Worm (Caenorhabditis elegans): ENCODE data around the gene C15H11.10.

Gene C15H11.10

ce11 chrV:14422317-14422716 lies 30.4 kb downstream of the C15H11.10 start, which contains the start of gene pas-1:
Gene pas-1 (minus strand): TSS chrV:14422618.
- TF ChIP-seq lin-1 (GFP tag; IDR thresholded peaks at IDR 0.05): no peak
- no peak for TF ChIP-seq lim-7 (GFP tag; IDR thresholded peaks at IDR 0.05)
- TF ChIP-seq daf-19 (GFP tag; conservative IDR thresholded peaks at IDR 0.05): no peak
- no peak for TF ChIP-seq rbr-2 (tag; optimal IDR thresholded peaks at IDR 0.05)
- TF ChIP-seq mxl-3 (GFP tag; optimal IDR thresholded peaks at IDR 0.05): no peak
- TF ChIP-seq nhr-28 (tag; optimal IDR thresholded peaks at IDR 0.05): no peak
- TF ChIP-seq mdl-1 (tag; optimal IDR thresholded peaks at IDR 0.05): no peak
- no peak for TF ChIP-seq duxl-1 (tag; optimal IDR thresholded peaks at IDR 0.05; ENCODE audit: poor library complexity)
- no peak for TF ChIP-seq aly-2 (tag; optimal IDR thresholded peaks at IDR 0.05)
- no peak for TF ChIP-seq ctbp-1 (GFP tag; IDR thresholded peaks at IDR 0.05)
- no peak for TF ChIP-seq gei-8 (GFP tag; optimal IDR thresholded peaks at IDR 0.05)
- no peak for TF ChIP-seq nhr-6 (tag; optimal IDR thresholded peaks at IDR 0.05)
- no peak for TF ChIP-seq unc-130 (GFP tag; optimal IDR thresholded peaks at IDR 0.05)
- TF ChIP-seq nhr-10 (tag; optimal IDR thresholded peaks at IDR 0.05): no peak
- TF ChIP-seq hlh-11 (tag; optimal IDR thresholded peaks at IDR 0.05): no peak
- TF ChIP-seq lin-29 (GFP tag; IDR thresholded peaks at IDR 0.05): no peak
- TF ChIP-seq ceh-20 (GFP tag; IDR thresholded peaks at IDR 0.05): no peak
- no peak for TF ChIP-seq unc-62 (GFP tag; optimal IDR thresholded peaks at IDR 0.05 in 1 of 2)
- no peak for TF ChIP-seq unc-62 (tag; optimal IDR thresholded peaks at IDR 0.05)
- no peak for TF ChIP-seq ZK546.5 (tag; optimal IDR thresholded peaks at IDR 0.05)
- TF ChIP-seq dmd-6 (GFP tag; IDR thresholded peaks at IDR 0.05): no peak
- peak; percentile 54 for TF ChIP-seq egl-43 (GFP tag; IDR thresholded peaks at IDR 0.05)
- TF ChIP-seq ama-1 (optimal IDR thresholded peaks at IDR 0.05): peak; percentile 67
- 0 out of 2 replicates have a peak, but pooled peaks have one; percentile 40 for TF ChIP-seq pha-4 (GFP tag; IDR thresholded peaks at IDR 0.05)
- TF ChIP-seq pha-4 (tag; optimal IDR thresholded peaks at IDR 0.05): no peak
- TF ChIP-seq dmd-9 (GFP tag; IDR thresholded peaks at IDR 0.05): no peak
- TF ChIP-seq snpc-4 (tag; optimal IDR thresholded peaks at IDR 0.05): no peak
- TF ChIP-seq madf-9 (GFP tag; conservative IDR thresholded peaks at IDR 0.05): no peak
- TF ChIP-seq hmg-1.1 (GFP tag; IDR thresholded peaks at IDR 0.05): no peak
- TF ChIP-seq zfp-3 (GFP tag; conservative IDR thresholded peaks at IDR 0.05): no peak
- TF ChIP-seq php-3 (GFP tag; IDR thresholded peaks at IDR 0.05): no peak
- no peak for TF ChIP-seq T20F7.1 (GFP tag; optimal IDR thresholded peaks at IDR 0.05)
- peak; percentile 74 for TF ChIP-seq dmd-8 (GFP tag; IDR thresholded peaks at IDR 0.05)
- no peak for TF ChIP-seq dve-1 (tag; optimal IDR thresholded peaks at IDR 0.05; ENCODE audit: insufficient read depth)
- no peak for TF ChIP-seq saeg-2 (GFP tag; IDR thresholded peaks at IDR 0.05)
- no peak for TF ChIP-seq spr-3 (GFP tag; optimal IDR thresholded peaks at IDR 0.05)
- TF ChIP-seq mxl-2 (GFP tag; conservative IDR thresholded peaks at IDR 0.05): no peak
- no peak for TF ChIP-seq skn-1 (tag; optimal IDR thresholded peaks at IDR 0.05)
- 0 out of 2 replicates have a peak, but pooled peaks have one; percentile 12 for TF ChIP-seq Y105C5A.15 (GFP tag; IDR thresholded peaks at IDR 0.05)
- TF ChIP-seq egl-27 (tag; optimal IDR thresholded peaks at IDR 0.05): no peak
- TF ChIP-seq lin-15B (tag; optimal IDR thresholded peaks at IDR 0.05): no peak
- TF ChIP-seq ZK337.2 (GFP tag; IDR thresholded peaks at IDR 0.05): no peak
- 0 out of 2 replicates have a peak, but pooled peaks have one; percentile 48 for TF ChIP-seq T26A8.4 (GFP tag; IDR thresholded peaks at IDR 0.05)
- TF ChIP-seq F10B5.3 (tag; optimal IDR thresholded peaks at IDR 0.05): no peak
- no peak for TF ChIP-seq mdt-29 (GFP tag; IDR thresholded peaks at IDR 0.05)
- no peak for TF ChIP-seq ces-1 (GFP tag; optimal IDR thresholded peaks at IDR 0.05)
- no peak for TF ChIP-seq F49E8.2 (tag; optimal IDR thresholded peaks at IDR 0.05; ENCODE audit: borderline replicate concordance)
- no peak for TF ChIP-seq tra-1 (GFP tag; IDR thresholded peaks at IDR 0.05)
- TF ChIP-seq aha-1 (tag): peak; percentile 38
- TF ChIP-seq lin-38 (GFP tag; IDR thresholded peaks at IDR 0.05): peak; percentile 60
- TF ChIP-seq ceh-82 (tag; optimal IDR thresholded peaks at IDR 0.05): no peak
- TF ChIP-seq lsy-2 (tag; optimal IDR thresholded peaks at IDR 0.05): no peak
- TF ChIP-seq sdz-12 (GFP tag; optimal IDR thresholded peaks at IDR 0.05): no peak

Data from whole organism, L4 larva.